Fruit fly (Drosophila melanogaster) whole organism, larva: Measurements from ENCODE around the gene BBIP1.

Source experiments
- noc ChIP-seq: fragments of 200-800 bp; sonication (Bioruptor generic); optimal IDR thresholded peaks from 3 replicates; lab custom pipeline; 2019; ENCODE audit warnings: missing biosample characterization, mild to moderate bottlenecking, missing genetic modification characterization, moderate library complexity

The BBIP1 gene

dm6 chr3R:9394385-9395042 lies 9.7 kb upstream of the BBIP1 start, which contains the start of gene FER:
Gene FER, minus strand, starts transcription at chr3R:9394546.
- peak; percentile 30 for TF ChIP-seq noc (tag; lab: Kevin White, UChicago)

dm6 chr3R:9395998-9396397 lies 8.2 kb upstream of the BBIP1 start:
- no peak for TF ChIP-seq noc (tag; lab: Kevin White, UChicago)

DNA sequence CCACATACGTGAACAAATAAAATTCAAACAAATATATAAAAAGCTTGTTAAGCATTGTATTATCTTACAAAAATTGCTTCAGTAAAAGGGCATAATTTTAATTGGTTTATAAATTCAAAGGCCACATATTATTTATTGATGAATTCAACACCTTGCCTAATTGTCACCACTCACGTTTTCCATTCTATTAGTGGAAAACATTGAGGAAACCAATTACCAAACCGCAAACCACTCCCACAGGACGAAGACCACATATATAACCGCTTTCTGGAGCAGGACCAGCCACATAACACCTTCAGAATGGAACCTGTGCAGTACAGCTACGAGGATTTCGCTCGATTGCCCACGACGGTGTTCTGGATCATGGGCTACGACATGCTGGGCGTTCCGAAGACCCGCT lies 6.3 kb upstream of the BBIP1 start, which contains the start of gene Or85f:
Gene Or85f (plus strand): TSS at position 301 of the 400 bp plus-strand sequence.
- TF ChIP-seq noc (tag; lab: Kevin White, UChicago) = no peak

DNA sequence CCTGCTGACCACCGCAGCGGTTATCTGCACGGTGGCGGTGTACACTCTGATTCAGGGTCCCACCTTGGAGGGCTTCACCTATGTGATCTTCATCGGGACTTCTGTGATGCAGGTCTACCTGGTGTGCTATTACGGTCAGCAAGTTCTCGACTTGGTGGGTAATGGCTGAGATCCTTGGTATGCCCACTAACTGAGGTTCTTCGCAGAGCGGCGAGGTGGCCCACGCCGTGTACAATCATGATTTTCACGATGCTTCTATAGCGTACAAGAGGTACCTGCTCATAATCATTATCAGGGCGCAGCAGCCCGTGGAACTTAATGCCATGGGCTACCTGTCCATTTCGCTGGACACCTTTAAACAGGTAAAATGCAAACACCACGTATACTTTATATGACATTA lies 5.1 kb upstream of the BBIP1 start:
- no peak for TF ChIP-seq noc (tag; lab: Kevin White, UChicago)

- TF ChIP-seq noc (tag; lab: Kevin White, UChicago) = peak; percentile 85
Measured at dm6 chr3R:9399951-9400392, 4.2 kb upstream of the BBIP1 start, which contains the start of gene CG34117. Gene CG34117, minus strand, starts transcription at chr3R:9400053.

- peak; percentile 96 for TF ChIP-seq noc (tag; lab: Kevin White, UChicago)
Measured at dm6 chr3R:9401127-9401603, 3.0 kb upstream of the BBIP1 start, which contains the start of the genes RpL34b and CG8132. Gene RpL34b, minus strand, starts transcription at chr3R:9401226. Gene CG8132, plus strand, starts transcription at chr3R:9401495.

- TF ChIP-seq noc (tag; lab: Kevin White, UChicago) = no peak
Measured at dm6 chr3R:9408069-9408468, 3.9 kb downstream of the BBIP1 start, which contains the start of gene CG44261. Gene CG44261, minus strand, starts transcription at chr3R:9408169.

dm6 chr3R:9410182-9410581 lies 6.0 kb downstream of the BBIP1 start, which contains the start of gene betaTub85D:
Gene betaTub85D, minus strand, starts transcription at chr3R:9410282.
- TF ChIP-seq noc (tag; lab: Kevin White, UChicago) = no peak

DNA sequence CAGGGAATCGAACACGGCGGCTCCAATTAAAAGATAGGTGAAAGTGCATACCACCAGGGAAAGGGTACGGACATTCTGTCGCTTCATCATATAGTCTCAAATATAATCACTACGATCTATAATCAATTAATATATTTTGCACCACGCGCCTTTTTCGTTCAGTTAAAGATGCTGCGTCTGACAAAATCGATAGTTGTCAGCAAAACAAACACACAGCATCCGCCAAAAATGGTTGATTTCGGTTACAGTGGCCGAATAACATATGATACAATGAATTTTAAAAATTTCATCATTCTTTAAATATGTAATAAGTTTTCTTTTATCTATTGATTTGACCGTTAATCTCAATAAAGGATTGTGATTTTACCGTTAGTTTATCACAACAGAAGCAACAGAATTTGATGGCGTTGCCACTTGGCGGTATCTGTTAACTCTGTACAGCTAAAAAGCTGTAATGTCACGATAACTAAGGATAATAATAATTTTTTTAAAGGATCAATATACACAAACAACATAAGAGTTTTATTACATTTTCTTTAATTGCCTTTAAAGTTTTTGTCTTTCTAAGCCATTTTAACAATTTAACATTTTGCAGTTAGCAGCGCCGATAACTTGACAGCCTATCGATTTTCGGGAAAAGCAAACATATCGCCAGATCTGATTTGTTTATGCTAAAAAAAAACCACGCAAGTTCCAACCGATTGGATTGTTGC lies 7.9 kb downstream of the BBIP1 start, which contains the start of the genes Task7 and alpha-Man-IIa:
Gene Task7 (minus strand): TSS at position 366 of the 713 bp plus-strand sequence.
Gene alpha-Man-IIa (plus strand): TSS at position 621 of the 713 bp plus-strand sequence.
- TF ChIP-seq noc (tag; lab: Kevin White, UChicago) = no peak

DNA sequence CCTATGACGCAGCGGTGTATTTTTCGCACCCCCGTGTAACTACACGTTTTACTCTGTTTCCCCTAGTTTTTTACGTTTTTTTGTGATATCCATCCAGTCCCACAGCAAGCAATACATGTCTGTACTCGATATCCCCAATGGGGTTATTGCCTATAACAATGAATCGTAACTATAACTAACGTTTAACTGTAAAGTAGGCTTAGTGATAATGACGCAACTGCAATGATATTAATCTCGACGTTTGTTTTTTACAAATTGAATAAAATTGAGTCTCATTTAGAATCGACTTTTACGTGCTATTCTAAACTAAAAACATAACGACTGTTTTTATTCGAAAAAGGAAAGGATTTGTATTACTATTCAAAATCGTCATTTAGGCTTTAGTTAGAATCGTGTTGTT lies 12.8 kb downstream of the BBIP1 start:
- no peak for TF ChIP-seq noc (tag; lab: Kevin White, UChicago)

DNA sequence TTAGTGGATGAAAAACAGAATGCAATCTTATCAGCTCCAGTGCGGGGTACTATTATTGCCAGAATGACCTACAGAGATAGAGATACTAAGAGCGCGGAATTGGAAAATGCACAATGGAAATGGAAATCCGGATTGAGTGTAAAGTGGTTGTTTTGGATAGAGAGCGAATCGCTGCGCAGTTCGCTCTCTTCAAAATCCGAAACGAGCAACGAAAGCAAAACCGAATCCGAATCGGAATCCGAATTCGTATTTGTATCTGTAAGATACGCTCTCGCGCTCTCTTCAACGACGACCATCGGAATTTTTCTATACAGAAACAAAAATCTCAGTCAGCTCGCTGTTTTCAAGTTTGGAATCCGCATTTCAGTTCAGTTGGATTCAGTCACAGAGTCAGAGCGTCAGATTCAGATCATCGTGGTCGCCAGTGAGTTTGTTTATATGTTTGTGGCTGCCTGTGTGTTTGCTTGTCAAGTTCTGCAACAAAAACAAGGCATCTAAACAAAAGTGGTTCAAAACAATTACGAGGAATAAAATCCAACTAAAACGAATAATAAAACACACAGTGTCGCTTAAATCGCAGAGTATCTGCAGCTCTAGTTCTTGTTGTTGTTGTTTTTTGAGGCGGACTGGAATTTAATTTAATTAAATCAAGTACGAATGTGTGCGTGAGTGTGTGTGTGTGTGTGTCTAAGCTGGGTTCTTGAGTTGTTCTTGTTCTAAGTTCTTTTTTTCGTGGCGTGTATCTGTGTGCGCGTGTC lies 13.6 kb downstream of the BBIP1 start, which contains the start of gene ps:
Gene ps (plus strand): TSS at position 364 of the 758 bp plus-strand sequence.
- TF ChIP-seq noc (tag; lab: Kevin White, UChicago) = peak; percentile 61

DNA sequence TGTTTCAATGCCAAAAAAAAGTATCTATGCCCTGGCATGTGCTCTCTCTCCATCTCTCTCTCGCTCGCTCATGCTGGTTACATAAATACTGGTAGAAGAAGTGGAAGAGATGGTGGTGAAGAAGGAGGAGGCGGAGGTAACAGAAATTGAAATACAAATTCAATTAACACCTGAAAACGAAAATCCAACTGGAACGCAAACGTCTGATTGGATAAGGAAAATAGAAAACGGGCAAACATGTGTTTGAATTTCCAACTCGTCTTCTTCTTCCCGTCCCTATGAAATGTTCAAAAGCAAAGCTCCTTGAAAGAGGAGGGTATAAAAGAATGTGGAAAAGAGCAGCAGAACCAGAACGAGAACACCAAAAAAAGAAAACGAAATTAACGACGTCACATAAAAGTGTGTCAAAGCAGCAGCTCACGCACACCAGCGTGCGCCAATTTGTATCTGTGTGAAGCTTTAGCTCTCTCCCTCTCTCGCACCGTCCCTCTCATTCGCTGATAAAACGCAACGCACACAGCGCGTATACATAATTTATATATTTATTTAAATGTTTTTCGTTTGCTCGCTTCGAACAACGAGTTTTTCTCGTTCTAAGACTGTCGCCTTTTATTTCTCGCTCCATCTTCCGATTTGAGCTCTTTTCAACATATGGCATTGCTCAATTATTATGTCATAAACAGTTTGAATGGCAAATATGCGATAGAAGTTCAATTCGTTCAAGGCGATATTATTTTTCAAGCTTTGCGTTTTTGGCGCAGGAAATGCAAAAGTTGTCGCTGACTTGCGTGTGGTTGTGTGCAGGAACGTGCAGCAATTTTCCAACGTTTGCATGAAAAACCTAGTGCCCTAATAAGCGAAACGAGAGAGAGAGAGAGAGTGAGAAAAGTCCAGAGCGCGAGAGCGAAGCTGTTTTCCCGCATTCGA lies 14.5 kb downstream of the BBIP1 start:
- no peak for TF ChIP-seq noc (tag; lab: Kevin White, UChicago)

DNA sequence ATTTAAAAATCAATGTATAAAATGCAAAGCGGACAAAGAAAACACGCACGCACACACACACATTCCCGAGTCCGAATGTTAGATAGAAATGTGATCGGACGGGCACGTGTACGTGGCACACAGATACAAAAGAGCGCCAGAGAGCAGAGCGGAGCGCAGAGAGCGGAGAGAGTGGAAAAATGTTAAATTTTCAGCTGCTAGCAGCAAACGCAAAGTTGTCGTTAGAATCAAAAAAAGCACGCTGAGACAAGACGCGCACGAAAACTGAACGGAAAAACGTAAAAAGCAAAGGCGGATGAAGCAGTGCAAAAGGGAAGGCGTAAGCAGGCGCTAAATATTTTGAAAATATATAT lies 15.1 kb downstream of the BBIP1 start:
- TF ChIP-seq noc (tag; lab: Kevin White, UChicago) = no peak
